Fruit fly (Drosophila melanogaster) whole organism, prepupa: ENCODE results near the gene Hmbs.

Experiments used
- CG10631 ChIP-seq: fragments of 200-800 bp; sonication (Bioruptor generic); optimal IDR thresholded peaks from 2 replicates; lab custom pipeline; 2016; ENCODE audit warnings: missing biosample characterization, missing genetic modification characterization
- CG10669 ChIP-seq: fragments of 200-800 bp; sonication (Bioruptor generic); optimal IDR thresholded peaks from 3 replicates; lab custom pipeline; 2018; ENCODE audit warnings: missing biosample characterization, mild to moderate bottlenecking, missing genetic modification characterization, moderate library complexity
- CG11762 ChIP-seq: fragments of 200-800 bp; sonication (Bioruptor generic); optimal IDR thresholded peaks from 3 replicates; lab custom pipeline; 2016; ENCODE audit warnings: missing biosample characterization, missing genetic modification characterization; ENCODE audit not compliant: insufficient read depth
- CG11902 ChIP-seq: fragments of 200-800 bp; sonication (Bioruptor generic); optimal IDR thresholded peaks from 3 replicates; lab custom pipeline; 2016; ENCODE audit warnings: missing biosample characterization, missing genetic modification characterization
- CG15336 ChIP-seq: fragments of 200-800 bp; sonication (Bioruptor generic); IDR thresholded peaks from 2 replicates; pipeline ENCODE4 v1.3.6; 2022; ENCODE audit warnings: missing biosample characterization, missing genetic modification characterization
- CG3032 ChIP-seq: fragments of 200-800 bp; optimal IDR thresholded peaks from 2 replicates; lab custom pipeline; 2019; ENCODE audit warnings: missing biosample characterization, mild to moderate bottlenecking, missing genetic modification characterization, moderate library complexity
- CG32006 ChIP-seq: fragments of 200-800 bp; sonication (Bioruptor generic); optimal IDR thresholded peaks from 3 replicates; lab custom pipeline; 2017; ENCODE audit warnings: missing biosample characterization, mild to moderate bottlenecking, missing genetic modification characterization
- CG34406 ChIP-seq: fragments of 200-800 bp; sonication (Bioruptor generic); optimal IDR thresholded peaks from 3 replicates; lab custom pipeline; 2016; ENCODE audit warnings: missing biosample characterization, missing genetic modification characterization
- CG3919 ChIP-seq: fragments of 200-800 bp; sonication (Bioruptor generic); optimal IDR thresholded peaks from 3 replicates; lab custom pipeline; 2016; ENCODE audit warnings: missing biosample characterization, missing genetic modification characterization
- CG4318 ChIP-seq: fragments of 200-800 bp; sonication (Bioruptor generic); optimal IDR thresholded peaks from 3 replicates; lab custom pipeline; 2017; ENCODE audit warnings: missing biosample characterization, mild to moderate bottlenecking, missing genetic modification characterization
- CG6276 ChIP-seq: fragments of 200-800 bp; sonication (Bioruptor generic); optimal IDR thresholded peaks from 2 replicates; lab custom pipeline; 2017; ENCODE audit warnings: missing biosample characterization, mild to moderate bottlenecking, missing genetic modification characterization
- CG6792 ChIP-seq: fragments of 200-800 bp; sonication (Bioruptor generic); optimal IDR thresholded peaks from 3 replicates; lab custom pipeline; 2016; ENCODE audit warnings: missing biosample characterization, missing genetic modification characterization
- CG6854 ChIP-seq: fragments of 200-800 bp; sonication (Bioruptor generic); optimal IDR thresholded peaks from 2 replicates; lab custom pipeline; 2017; ENCODE audit warnings: missing biosample characterization, mild to moderate bottlenecking, missing genetic modification characterization
- CG7368 ChIP-seq: fragments of 200-800 bp; sonication (Bioruptor generic); optimal IDR thresholded peaks from 3 replicates; lab custom pipeline; 2016; ENCODE audit warnings: missing biosample characterization, missing genetic modification characterization
- CG8119 ChIP-seq: fragments of 200-800 bp; sonication (Bioruptor generic); IDR thresholded peaks from 3 replicates; pipeline ENCODE4 v1.3.6; 2022; ENCODE audit warnings: missing biosample characterization, missing genetic modification characterization
- CG8319 ChIP-seq: fragments of 200-800 bp; sonication (Bioruptor generic); optimal IDR thresholded peaks from 3 replicates; lab custom pipeline; 2016; ENCODE audit warnings: missing biosample characterization, missing genetic modification characterization
- CG8632 ChIP-seq: fragments of 200-800 bp; sonication (Bioruptor generic); optimal IDR thresholded peaks from 3 replicates; lab custom pipeline; 2016; ENCODE audit warnings: missing biosample characterization, missing genetic modification characterization
- CG9139 ChIP-seq: fragments of 200-800 bp; sonication (Bioruptor generic); optimal IDR thresholded peaks from 3 replicates; lab custom pipeline; 2017; ENCODE audit warnings: missing biosample characterization, mild to moderate bottlenecking, missing genetic modification characterization
- Eip78C ChIP-seq: fragments of 200-800 bp; sonication (Bioruptor generic); peaks from one replicate; lab custom pipeline; 2016; ENCODE audit warnings: missing biosample characterization, missing genetic modification characterization
- Eip93F ChIP-seq: fragments of 200-800 bp; sonication (Bioruptor generic); optimal IDR thresholded peaks from 2 replicates; lab custom pipeline; 2016; ENCODE audit warnings: missing biosample characterization, mild to moderate bottlenecking, missing genetic modification characterization
- Ets21C ChIP-seq: fragments of 200-800 bp; sonication (Bioruptor generic); optimal IDR thresholded peaks from 3 replicates; lab custom pipeline; 2016; ENCODE audit warnings: missing biosample characterization, missing genetic modification characterization
- Ets96B ChIP-seq: fragments of 200-800 bp; optimal IDR thresholded peaks from 2 replicates; lab custom pipeline; 2019; ENCODE audit warnings: missing biosample characterization, mild to moderate bottlenecking, missing genetic modification characterization, moderate library complexity
- Gug ChIP-seq: fragments of 200-800 bp; sonication (Bioruptor generic); IDR thresholded peaks from 2 replicates; pipeline ENCODE4 v1.3.6; 2022; ENCODE audit warnings: missing biosample characterization, missing genetic modification characterization
- Hr38 ChIP-seq: sonication (Bioruptor generic); optimal IDR thresholded peaks from 2 replicates; lab custom pipeline; 2016; ENCODE audit warnings: missing biosample characterization, missing genetic modification characterization
- Hr39 ChIP-seq: fragments of 200-800 bp; sonication (Bioruptor generic); optimal IDR thresholded peaks from 2 replicates; lab custom pipeline; 2016; ENCODE audit warnings: missing biosample characterization, missing genetic modification characterization
- Hr4 ChIP-seq: fragments of 200-800 bp; sonication (Bioruptor generic); optimal IDR thresholded peaks from 3 replicates; lab custom pipeline; 2016; ENCODE audit warnings: missing biosample characterization, missing genetic modification characterization
- Lpt ChIP-seq: fragments of 200-800 bp; sonication (Bioruptor generic); optimal IDR thresholded peaks from 3 replicates; lab custom pipeline; 2016; ENCODE audit warnings: missing biosample characterization, missing genetic modification characterization
- Sox14 ChIP-seq: fragments of 200-800 bp; sonication (Bioruptor generic); optimal IDR thresholded peaks from 3 replicates; lab custom pipeline; 2016; ENCODE audit warnings: missing biosample characterization, missing genetic modification characterization
- Sox15 ChIP-seq: fragments of 200-800 bp; sonication (Bioruptor generic); optimal IDR thresholded peaks from 3 replicates; lab custom pipeline; 2016; ENCODE audit warnings: missing biosample characterization, missing genetic modification characterization
- achi ChIP-seq: fragments of 200-800 bp; sonication (Bioruptor generic); optimal IDR thresholded peaks from 3 replicates; lab custom pipeline; 2016; ENCODE audit warnings: missing biosample characterization, missing genetic modification characterization
- acj6 ChIP-seq: fragments of 200-800 bp; sonication (Bioruptor generic); optimal IDR thresholded peaks from 3 replicates; lab custom pipeline; 2016; ENCODE audit warnings: missing biosample characterization, missing genetic modification characterization
- cyc ChIP-seq: fragments of 200-800 bp; sonication (Bioruptor generic); optimal IDR thresholded peaks from 3 replicates; lab custom pipeline; 2016; ENCODE audit warnings: missing biosample characterization, missing genetic modification characterization
- dac ChIP-seq: fragments of 200-800 bp; sonication (Bioruptor generic); optimal IDR thresholded peaks from 2 replicates; lab custom pipeline; 2017; ENCODE audit warnings: missing biosample characterization, mild to moderate bottlenecking, missing genetic modification characterization
- dsx ChIP-seq: fragments of 200-800 bp; optimal IDR thresholded peaks from 3 replicates; lab custom pipeline; 2019; ENCODE audit warnings: missing biosample characterization, mild to moderate bottlenecking, missing genetic modification characterization, moderate library complexity; ENCODE audit not compliant: poor library complexity, severe bottlenecking
- eg ChIP-seq: fragments of 200-800 bp; sonication (Bioruptor generic); IDR thresholded peaks from 3 replicates; pipeline ENCODE4 v1.3.6; 2022; ENCODE audit warnings: missing biosample characterization, missing genetic modification characterization
- esn ChIP-seq: fragments of 200-800 bp; sonication (Bioruptor generic); optimal IDR thresholded peaks from 2 replicates; lab custom pipeline; 2016; ENCODE audit warnings: missing biosample characterization, mild to moderate bottlenecking, missing genetic modification characterization, moderate library complexity
- fd59A ChIP-seq: fragments of 200-800 bp; sonication (Bioruptor generic); optimal IDR thresholded peaks from 2 replicates; lab custom pipeline; 2017; ENCODE audit warnings: missing biosample characterization, mild to moderate bottlenecking, missing genetic modification characterization, missing genetic modification reagents
- fd85E ChIP-seq: fragments of 200-800 bp; sonication (Bioruptor generic); optimal IDR thresholded peaks from 3 replicates; lab custom pipeline; 2016; ENCODE audit warnings: missing biosample characterization, missing genetic modification characterization
- fkh ChIP-seq: fragments of 200-800 bp; sonication (Bioruptor generic); optimal IDR thresholded peaks from 3 replicates; lab custom pipeline; 2017; ENCODE audit warnings: missing biosample characterization, mild to moderate bottlenecking, missing genetic modification characterization, moderate library complexity
- lz ChIP-seq: fragments of 200-800 bp; sonication (Bioruptor generic); optimal IDR thresholded peaks from 3 replicates; lab custom pipeline; 2016; ENCODE audit warnings: missing biosample characterization, missing genetic modification characterization
- net ChIP-seq: fragments of 200-800 bp; sonication (Bioruptor generic); optimal IDR thresholded peaks from 3 replicates; lab custom pipeline; 2016; ENCODE audit warnings: missing biosample characterization, missing genetic modification characterization
- salr ChIP-seq, 2 experiments: fragments of 200-800 bp; sonication (Bioruptor generic); optimal IDR thresholded peaks; 3 replicates each; lab custom pipeline; 2016 to 2018; ENCODE audit warnings: missing biosample characterization in 2 of 2, missing genetic modification characterization in 2 of 2, mild to moderate bottlenecking in 1 of 2
- ss ChIP-seq, 2 experiments: fragments of 200-800 bp; sonication (Bioruptor generic); optimal IDR thresholded peaks; 2 replicates in 1 of 2; 3 replicates in 1 of 2; lab custom pipeline; 2017 to 2018; ENCODE audit warnings: mild to moderate bottlenecking in 2 of 2, missing biosample characterization in 2 of 2, missing genetic modification characterization in 2 of 2, moderate library complexity in 1 of 2
- svp ChIP-seq: fragments of 200-800 bp; sonication (Bioruptor generic); peaks from one replicate; lab custom pipeline; 2016; ENCODE audit warnings: missing biosample characterization, missing genetic modification characterization
- topi ChIP-seq: fragments of 200-800 bp; sonication (Bioruptor generic); optimal IDR thresholded peaks from 3 replicates; lab custom pipeline; 2016; ENCODE audit warnings: missing biosample characterization, missing genetic modification characterization
- vri ChIP-seq: fragments of 200-800 bp; sonication (Bioruptor generic); optimal IDR thresholded peaks from 3 replicates; lab custom pipeline; 2016; ENCODE audit warnings: missing biosample characterization, mild to moderate bottlenecking, missing genetic modification characterization

Gene Hmbs

DNA sequence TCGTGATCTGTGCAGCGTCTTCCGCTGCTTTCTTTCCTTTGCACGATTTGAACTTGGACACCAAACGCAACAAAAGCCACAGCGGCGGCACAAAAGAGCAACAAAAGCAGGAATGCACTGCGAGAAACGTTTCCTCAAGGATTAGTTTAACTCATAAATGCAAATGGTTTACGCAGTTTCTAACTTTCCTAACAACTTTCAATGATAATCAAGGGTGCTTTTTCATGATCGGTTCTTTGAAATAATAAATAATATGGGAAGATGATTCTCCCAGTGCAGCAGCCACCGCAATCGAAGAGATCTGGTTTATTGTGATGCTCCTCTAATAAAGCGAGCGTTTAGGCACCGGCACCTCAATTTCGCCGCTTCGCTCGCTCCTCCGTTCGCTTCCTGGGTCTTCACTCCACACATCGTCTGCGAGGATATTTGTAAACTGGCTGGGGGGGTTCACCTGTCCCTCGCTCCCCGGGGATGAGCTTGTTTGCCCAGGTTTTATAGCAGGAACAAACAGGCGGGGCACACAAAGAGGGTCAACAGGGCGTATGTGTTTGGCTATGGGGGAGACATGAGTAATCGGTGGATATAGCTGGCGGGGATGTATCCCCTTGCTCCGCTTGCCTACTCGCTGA, 15.5 kb upstream of the Hmbs start (continued):
- TF ChIP-seq CG6854 (GFP tag; lab: Kevin White, UChicago) = peak; percentile 98
- TF ChIP-seq fd59A (GFP tag; lab: Kevin White, UChicago) = peak; percentile 86
- peak; percentile 67 to 70 for TF ChIP-seq ss (GFP tag; optimal IDR thresholded peaks at IDR 0.05; lab: Kevin White, UChicago)
- TF ChIP-seq svp (GFP tag; lab: Kevin White, UChicago) = peak; percentile 99
- peak; percentile 78 to 95 for TF ChIP-seq salr (GFP tag; optimal IDR thresholded peaks at IDR 0.05; lab: Kevin White, UChicago)
- peak; percentile 98 for TF ChIP-seq cyc (GFP tag; lab: Kevin White, UChicago)
- peak; percentile 81 for TF ChIP-seq CG3032 (tag; lab: Kevin White, UChicago)
- TF ChIP-seq vri = peak; percentile 98
- TF ChIP-seq Hr38 = peak; percentile 12

dm6 chr3L:1320230-1320930, 14.3 kb upstream of the Hmbs start:
- TF ChIP-seq Hr4 (peak; percentile 11), CG11762 (GFP tag; lab: Kevin White, UChicago) (peak; percentile 31), fkh (no peak), Gug (GFP tag; lab: Robert Waterston, UW) (peak; percentile 28; the same call in 1 of the 2 replicates), CG6792 (GFP tag; lab: Kevin White, UChicago) (peak; percentile 53), CG8119 (GFP tag; lab: Robert Waterston, UW) (peak; percentile 27; the same call in 1 of the 3 replicates), dac (GFP tag; lab: Kevin White, UChicago) (no peak), Ets21C (GFP tag; lab: Kevin White, UChicago) (peak; percentile 4), Ets96B (tag; lab: Kevin White, UChicago) (peak; percentile 60), lz (GFP tag; lab: Kevin White, UChicago) (peak; percentile 55), dsx (GFP tag; lab: Kevin White, UChicago) (peak; percentile 13), eg (GFP tag; lab: Robert Waterston, UW) (peak; percentile 26; the same call in 1 of the 3 replicates), Hr39 (GFP tag; lab: Kevin White, UChicago) (peak; percentile 48), CG15336 (GFP tag; lab: Robert Waterston, UW) (peak; percentile 23), acj6 (GFP tag; lab: Kevin White, UChicago) (peak; percentile 51), CG32006 (GFP tag; lab: Kevin White, UChicago) (peak; percentile 60), salr (GFP tag; optimal IDR thresholded peaks at IDR 0.05; lab: Kevin White, UChicago) (peak in 1 of 2 experiments; percentile 26), Sox15 (peak; percentile 31), CG8319 (no peak), CG6854 (GFP tag; lab: Kevin White, UChicago) (no peak), topi (GFP tag; lab: Kevin White, UChicago) (peak; percentile 60), CG34406 (GFP tag; lab: Kevin White, UChicago) (peak; percentile 35), CG4318 (GFP tag; lab: Kevin White, UChicago) (no peak), CG9139 (GFP tag; lab: Kevin White, UChicago) (no peak), net (peak; percentile 36), fd85E (no peak), Eip93F (GFP tag; lab: Kevin White, UChicago) (no peak), Hr38 (no peak), Sox14 (GFP tag; lab: Kevin White, UChicago) (peak; percentile 43), Eip78C (GFP tag; lab: Kevin White, UChicago) (peak; percentile 90), CG10669 (GFP tag; lab: Kevin White, UChicago) (peak; percentile 58), CG7368 (GFP tag; lab: Kevin White, UChicago) (no peak), esn (GFP tag; lab: Kevin White, UChicago) (peak; percentile 51), achi (peak; percentile 55), CG3919 (GFP tag; lab: Kevin White, UChicago) (peak; percentile 69), Lpt (GFP tag; lab: Kevin White, UChicago) (no peak), svp (GFP tag; lab: Kevin White, UChicago) (peak; percentile 87), CG8632 (peak; percentile 50), ss (GFP tag; optimal IDR thresholded peaks at IDR 0.05; lab: Kevin White, UChicago) (no peak), CG6276 (GFP tag; lab: Kevin White, UChicago) (peak; percentile 16), vri (peak; percentile 57), CG11902 (GFP tag; lab: Kevin White, UChicago) (peak; percentile 33), CG3032 (tag; lab: Kevin White, UChicago) (peak; percentile 17), CG10631 (GFP tag; lab: Kevin White, UChicago) (peak; percentile 34)
